Fruit fly (Drosophila melanogaster) whole organism, embryonic: ENCODE results near the gene Rnf146.

Experiments used
- CG10431 ChIP-seq: fragments of 200-800 bp; sonication (Bioruptor generic); optimal IDR thresholded peaks from 3 replicates; lab custom pipeline; 2018; ENCODE audit warnings: missing biosample characterization, mild to moderate bottlenecking, missing genetic modification characterization
- CG12071 ChIP-seq: fragments of 200-800 bp; sonication (Bioruptor generic); optimal IDR thresholded peaks from 3 replicates; lab custom pipeline; 2018; ENCODE audit warnings: missing biosample characterization, mild to moderate bottlenecking, missing genetic modification characterization
- CG12391 ChIP-seq: fragments of 200-800 bp; sonication (Bioruptor generic); optimal IDR thresholded peaks from 3 replicates; lab custom pipeline; 2018; ENCODE audit warnings: missing biosample characterization, mild to moderate bottlenecking, missing genetic modification characterization, moderate library complexity
- CG12659 ChIP-seq: fragments of 200-800 bp; sonication (Bioruptor generic); optimal IDR thresholded peaks from 3 replicates; lab custom pipeline; 2017; ENCODE audit warnings: mild to moderate bottlenecking, missing biosample characterization, missing genetic modification reagents, missing genetic modification characterization
- CG13624 ChIP-seq: fragments of 200-800 bp; sonication (Bioruptor generic); optimal IDR thresholded peaks from 2 replicates; lab custom pipeline; 2016; ENCODE audit warnings: missing biosample characterization, missing genetic modification characterization
- CG13775 ChIP-seq: fragments of 200-800 bp; sonication (Bioruptor generic); optimal IDR thresholded peaks from 3 replicates; lab custom pipeline; 2017; ENCODE audit warnings: missing biosample characterization, mild to moderate bottlenecking, missing genetic modification characterization
- CG13894 ChIP-seq: fragments of 200-800 bp; sonication (Bioruptor generic); optimal IDR thresholded peaks from 3 replicates; lab custom pipeline; 2018; ENCODE audit warnings: missing biosample characterization, mild to moderate bottlenecking, missing genetic modification characterization, moderate library complexity
- CG1529 ChIP-seq: fragments of 200-800 bp; sonication (Bioruptor generic); optimal IDR thresholded peaks from 3 replicates; lab custom pipeline; 2018; ENCODE audit warnings: missing biosample characterization, missing genetic modification characterization
- CG15479 ChIP-seq: fragments of 200-800 bp; sonication (Bioruptor generic); optimal IDR thresholded peaks from 3 replicates; lab custom pipeline; 2019; ENCODE audit warnings: missing biosample characterization, mild to moderate bottlenecking, missing genetic modification characterization, moderate library complexity
- CG1792 ChIP-seq: fragments of 200-800 bp; sonication (Bioruptor generic); optimal IDR thresholded peaks from 2 replicates; lab custom pipeline; 2016; ENCODE audit warnings: missing biosample characterization, missing genetic modification characterization
- CG33557 ChIP-seq: fragments of 200-800 bp; sonication (Bioruptor generic); optimal IDR thresholded peaks from 2 replicates; lab custom pipeline; 2019; ENCODE audit warnings: missing biosample characterization, mild to moderate bottlenecking, missing genetic modification characterization, moderate library complexity
- CG6791 ChIP-seq: fragments of 200-800 bp; sonication (Bioruptor generic); IDR thresholded peaks from 3 replicates; pipeline ENCODE4 v1.3.6; 2022; ENCODE audit warnings: missing biosample characterization, missing genetic modification characterization; ENCODE audit not compliant: partially characterized antibody
- CG7556 ChIP-seq: fragments of 200-800 bp; sonication (Bioruptor generic); optimal IDR thresholded peaks from 2 replicates; lab custom pipeline; 2017; ENCODE audit warnings: missing biosample characterization, mild to moderate bottlenecking, missing genetic modification characterization
- CG8089 ChIP-seq: fragments of 200-800 bp; sonication (Bioruptor generic); optimal IDR thresholded peaks from 3 replicates; lab custom pipeline; 2016; ENCODE audit warnings: missing biosample characterization, missing genetic modification characterization
- CG8290 ChIP-seq, 3 experiments: fragments of 200-800 bp; sonication (Bioruptor generic); optimal IDR thresholded peaks; 2 replicates each; lab custom pipeline; 2016 to 2019; ENCODE audit warnings: missing biosample characterization in 3 of 3, missing genetic modification characterization in 3 of 3, mild to moderate bottlenecking in 2 of 3, moderate library complexity in 1 of 3
- Drgx ChIP-seq: fragments of 200-800 bp; sonication (Bioruptor generic); IDR thresholded peaks from 2 replicates; pipeline ENCODE4 v1.3.6; 2022; ENCODE audit warnings: missing biosample characterization, missing genetic modification characterization
- Fer1 ChIP-seq: fragments of 200-800 bp; sonication (Bioruptor generic); optimal IDR thresholded peaks from 2 replicates; lab custom pipeline; 2017; ENCODE audit warnings: missing biosample characterization, mild to moderate bottlenecking, missing genetic modification characterization
- Fer3 ChIP-seq: fragments of 200-800 bp; sonication (Bioruptor generic); optimal IDR thresholded peaks from 2 replicates; lab custom pipeline; 2018; ENCODE audit warnings: missing biosample characterization, mild to moderate bottlenecking, missing genetic modification characterization, moderate library complexity
- GATAe ChIP-seq: fragments of 200-800 bp; sonication (Bioruptor generic); conservative IDR thresholded peaks from 2 replicates; pipeline ENCODE4 v1.3.6; 2022; ENCODE audit warnings: missing biosample characterization, missing genetic modification characterization
- Hmr ChIP-seq: fragments of 200-800 bp; sonication (Bioruptor generic); optimal IDR thresholded peaks from 3 replicates; lab custom pipeline; 2017; ENCODE audit warnings: mild to moderate bottlenecking, missing biosample characterization, missing genetic modification reagents, missing genetic modification characterization
- NFAT ChIP-seq: fragments of 200-800 bp; sonication (Bioruptor generic); IDR thresholded peaks from 2 replicates; pipeline ENCODE4 v1.3.6; 2022; ENCODE audit warnings: missing biosample characterization, missing genetic modification characterization
- Pdp1 ChIP-seq, 2 experiments: fragments of 200-800 bp; sonication (Bioruptor generic); optimal IDR thresholded peaks; 3 replicates each; lab custom pipeline; 2016; ENCODE audit warnings: missing biosample characterization in 2 of 2, missing genetic modification characterization in 2 of 2, mild to moderate bottlenecking in 1 of 2, moderate library complexity in 1 of 2
- Xbp1 ChIP-seq: fragments of 200-800 bp; sonication (Bioruptor generic); optimal IDR thresholded peaks from 3 replicates; lab custom pipeline; 2016; ENCODE audit warnings: missing biosample characterization, mild to moderate bottlenecking, missing genetic modification characterization
- Xrp1 ChIP-seq: fragments of 200-800 bp; sonication (Bioruptor generic); IDR thresholded peaks from 2 replicates; pipeline ENCODE4 v1.3.6; 2022; ENCODE audit warnings: missing biosample characterization, missing genetic modification characterization
- YL-1 ChIP-seq: fragments of 200-800 bp; sonication (Bioruptor generic); optimal IDR thresholded peaks from 3 replicates; lab custom pipeline; 2017; ENCODE audit warnings: missing biosample characterization, mild to moderate bottlenecking, missing genetic modification characterization
- abd-A ChIP-seq: fragments of 200-800 bp; sonication (Bioruptor generic); optimal IDR thresholded peaks from 3 replicates; lab custom pipeline; 2019; ENCODE audit warnings: missing biosample characterization, mild to moderate bottlenecking, missing genetic modification characterization, moderate library complexity
- amos ChIP-seq: fragments of 200-800 bp; sonication (Bioruptor generic); IDR thresholded peaks from 2 replicates; pipeline ENCODE4 v1.3.6; 2022; ENCODE audit warnings: missing biosample characterization, missing genetic modification characterization; ENCODE audit not compliant: partially characterized antibody
- bowl ChIP-seq: fragments of 200-800 bp; sonication (Bioruptor generic); IDR thresholded peaks from 2 replicates; pipeline ENCODE4 v1.3.6; 2022; ENCODE audit warnings: missing biosample characterization, missing genetic modification characterization
- cad ChIP-seq: fragments of >200 bp; optimal IDR thresholded peaks from 2 replicates; lab custom pipeline; 2017; ENCODE audit warnings: missing biosample characterization, missing genetic modification characterization
- cg ChIP-seq: fragments of 200-800 bp; sonication (Bioruptor generic); optimal IDR thresholded peaks from 3 replicates; lab custom pipeline; 2019; ENCODE audit warnings: missing biosample characterization, mild to moderate bottlenecking, missing genetic modification characterization, moderate library complexity
- dimm ChIP-seq: fragments of 200-800 bp; sonication (Bioruptor generic); IDR thresholded peaks from 2 replicates; pipeline ENCODE4 v1.3.6; 2022; ENCODE audit warnings: missing biosample characterization, missing genetic modification characterization
- hb ChIP-seq: fragments of 200-800 bp; sonication (Bioruptor generic); IDR thresholded peaks from 3 replicates; pipeline ENCODE4 v1.3.6; 2022; ENCODE audit warnings: missing biosample characterization, missing genetic modification characterization; ENCODE audit not compliant: partially characterized antibody
- insv ChIP-seq, 2 experiments: fragments of 200-800 bp; sonication (Bioruptor generic); optimal IDR thresholded peaks; 3 replicates each; lab custom pipeline; 2016 to 2018; ENCODE audit warnings: missing biosample characterization in 2 of 2, missing genetic modification characterization in 2 of 2
- lab ChIP-seq: fragments of 200-800 bp; sonication (Bioruptor generic); optimal IDR thresholded peaks from 3 replicates; lab custom pipeline; 2017; ENCODE audit warnings: missing biosample characterization, missing genetic modification characterization, mild to moderate bottlenecking, moderate library complexity, missing genetic modification reagents
- odd ChIP-seq: fragments of 200-800 bp; sonication (Bioruptor generic); optimal IDR thresholded peaks from 2 replicates; lab custom pipeline; 2017; ENCODE audit warnings: missing biosample characterization, mild to moderate bottlenecking, missing genetic modification characterization
- p53 ChIP-seq: fragments of 200-800 bp; sonication (Bioruptor generic); optimal IDR thresholded peaks from 2 replicates; lab custom pipeline; 2016; ENCODE audit warnings: missing biosample characterization, missing genetic modification characterization
- pan ChIP-seq, 4 experiments: fragments of >200 bp in 3 of 4; fragments of 200-800 bp in 1 of 4; sonication (Bioruptor generic) in 1 of 4; optimal IDR thresholded peaks in 3 of 4; IDR thresholded peaks in 1 of 4; 2 replicates each; pipeline versions ENCODE4 v1.3.6 to Lab custom; 2017 to 2022; ENCODE audit warnings: missing biosample characterization in 2 of 4, missing genetic modification characterization in 2 of 4, mixed read lengths in 1 of 4
- pzg ChIP-seq: fragments of 200-800 bp; sonication (Bioruptor generic); optimal IDR thresholded peaks from 3 replicates; lab custom pipeline; 2018; ENCODE audit warnings: missing biosample characterization, mild to moderate bottlenecking, missing genetic modification characterization, moderate library complexity
- ranshi ChIP-seq: fragments of 200-800 bp; sonication (Bioruptor generic); IDR thresholded peaks from 2 replicates; pipeline ENCODE4 v1.3.6; 2022; ENCODE audit warnings: missing biosample characterization, missing genetic modification characterization
- rib ChIP-seq: fragments of 200-800 bp; sonication (Bioruptor generic); IDR thresholded peaks from 2 replicates; pipeline ENCODE4 v1.3.6; 2022; ENCODE audit warnings: missing biosample characterization, missing genetic modification characterization
- tna ChIP-seq: fragments of 200-800 bp; sonication (Bioruptor generic); IDR thresholded peaks from 2 replicates; pipeline ENCODE4 v1.3.6; 2022; ENCODE audit warnings: missing biosample characterization, missing genetic modification characterization; ENCODE audit not compliant: partially characterized antibody
- wdn ChIP-seq: fragments of 200-800 bp; sonication (Bioruptor generic); IDR thresholded peaks from 2 replicates; pipeline ENCODE4 v1.3.6; 2022; ENCODE audit warnings: missing biosample characterization, missing genetic modification characterization
- zen ChIP-seq: fragments of 200-800 bp; sonication (Bioruptor generic); optimal IDR thresholded peaks from 3 replicates; lab custom pipeline; 2018; ENCODE audit warnings: missing biosample characterization, mild to moderate bottlenecking, missing genetic modification characterization, moderate library complexity
- zen2 ChIP-seq: fragments of 200-800 bp; sonication (Bioruptor generic); IDR thresholded peaks from 3 replicates; pipeline ENCODE4 v1.3.6; 2022; ENCODE audit warnings: missing biosample characterization, missing genetic modification characterization; ENCODE audit not compliant: partially characterized antibody
- zfh2 ChIP-seq: fragments of 200-800 bp; sonication (Bioruptor generic); optimal IDR thresholded peaks from 2 replicates; lab custom pipeline; 2016; ENCODE audit warnings: missing biosample characterization, missing genetic modification characterization

Rnf146 gene

DNA sequence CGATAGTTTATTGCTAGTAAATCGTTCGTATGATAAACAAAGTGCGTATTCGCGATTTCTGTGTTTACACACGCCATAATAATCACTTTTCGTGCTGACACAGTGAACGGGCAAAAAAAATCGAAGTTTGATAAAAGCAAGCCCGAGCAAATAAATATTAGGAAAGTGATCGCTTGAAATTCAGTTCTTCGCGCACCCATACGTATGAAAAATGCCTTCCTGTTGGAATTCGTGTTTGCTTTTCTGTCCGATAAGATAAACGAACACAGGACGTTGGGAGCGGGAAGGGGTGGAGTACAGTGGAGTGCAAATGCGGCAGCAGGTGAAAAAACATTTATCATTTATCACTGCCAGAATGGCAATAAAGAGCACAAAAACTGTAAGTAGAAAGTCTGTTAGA, 11.9 kb downstream of the Rnf146 start (continued):
- 0 out of 2 replicates have a peak, but pooled peaks have one; percentile 18 for TF ChIP-seq Xrp1 (GFP tag; lab: Robert Waterston, UW)
- peak; percentile 93 for TF ChIP-seq GATAe (GFP tag; lab: Robert Waterston, UW)
- no peak for TF ChIP-seq pan (optimal IDR thresholded peaks at IDR 0.05; lab: Kevin White, UChicago)
- TF ChIP-seq pan (GFP tag; optimal IDR thresholded peaks at IDR 0.05 in 1 of 2, IDR thresholded peaks at IDR 0.05 in 1 of 2): peak in 1 of 2 experiments; percentile 31
- no peak for TF ChIP-seq odd (GFP tag; lab: Kevin White, UChicago)
- TF ChIP-seq NFAT (GFP tag; lab: Robert Waterston, UW): 0 out of 2 replicates have a peak, but pooled peaks have one; percentile 22
- peak; percentile 42 for TF ChIP-seq Fer1 (GFP tag; lab: Kevin White, UChicago)
- TF ChIP-seq CG1792 (GFP tag; lab: Kevin White, UChicago): peak; percentile 3
- peak in 1 of 2 experiments; percentile 51 for TF ChIP-seq insv (GFP tag; optimal IDR thresholded peaks at IDR 0.05; lab: Kevin White, UChicago)
- no peak for TF ChIP-seq dimm
- TF ChIP-seq CG15479 (GFP tag; lab: Kevin White, UChicago): peak; percentile 16
- no peak for TF ChIP-seq Fer3 (tag; lab: Kevin White, UChicago)
- TF ChIP-seq cg (GFP tag; lab: Kevin White, UChicago): peak; percentile 42
- no peak for TF ChIP-seq CG1529 (GFP tag; lab: Kevin White, UChicago)
- no peak for TF ChIP-seq CG12071
- TF ChIP-seq CG13775: no peak
- peak; percentile 54 for TF ChIP-seq rib (GFP tag; lab: Robert Waterston, UW)
- no peak for TF ChIP-seq wdn (GFP tag; lab: Robert Waterston, UW)
- no peak for TF ChIP-seq CG33557 (GFP tag; lab: Kevin White, UChicago)

- TF ChIP-seq Pdp1 (GFP tag; optimal IDR thresholded peaks at IDR 0.05; lab: Kevin White, UChicago) (no peak), ranshi (GFP tag; lab: Robert Waterston, UW) (0 out of 2 replicates have a peak, but pooled peaks have one; percentile 7), Hmr (GFP tag; lab: Kevin White, UChicago) (peak; percentile 51), CG12659 (GFP tag; lab: Kevin White, UChicago) (peak; percentile 70), pzg (GFP tag; lab: Kevin White, UChicago) (peak; percentile 56), p53 (GFP tag; lab: Kevin White, UChicago) (no peak), Drgx (GFP tag; lab: Robert Waterston, UW) (peak; percentile 51), CG7556 (peak; percentile 15), abd-A (tag; lab: Kevin White, UChicago) (no peak), CG10431 (GFP tag; lab: Kevin White, UChicago) (peak; percentile 27), zen (tag; lab: Kevin White, UChicago) (peak; percentile 2), CG8290 (GFP tag; optimal IDR thresholded peaks at IDR 0.05; lab: Kevin White, UChicago) (peak; percentile 21), CG8290 (tag; optimal IDR thresholded peaks at IDR 0.05; lab: Kevin White, UChicago) (no peak), hb (GFP tag; lab: Robert Waterston, UW) (peak; percentile 73; the same call in 1 of the 3 replicates), CG15479 (GFP tag; lab: Kevin White, UChicago) (peak; percentile 53), CG12391 (tag; lab: Kevin White, UChicago) (peak; percentile 45), YL-1 (peak; percentile 10), tna (GFP tag; lab: Robert Waterston, UW) (peak; percentile 49; the same call in 1 of the 2 replicates), CG6791 (peak; percentile 67), CG13624 (GFP tag; lab: Kevin White, UChicago) (peak; percentile 15), lab (no peak), bowl (GFP tag; lab: Robert Waterston, UW) (no peak), Xbp1 (GFP tag; lab: Kevin White, UChicago) (peak; percentile 7), amos (GFP tag; lab: Robert Waterston, UW) (peak; percentile 74), zen2 (GFP tag; lab: Robert Waterston, UW) (peak; percentile 45; the same call in 1 of the 3 replicates), CG13894 (tag; lab: Kevin White, UChicago) (no peak), CG8089 (GFP tag; lab: Kevin White, UChicago) (peak; percentile 9), cad (GFP tag; lab: Kevin White, UChicago) (no peak), zfh2 (peak; percentile 43)
These were observed 24.3 kb downstream of the Rnf146 start, which contains the start of gene asf1 for dm6 chr3L:19618072-19618958. asf1 (plus strand) TSS chr3L:19618894.
